Fruit fly (Drosophila melanogaster) whole organism, larva: ENCODE measurements around the gene ZnT35C.

Source experiments
- noc ChIP-seq: fragments of 200-800 bp; sonication (Bioruptor generic); optimal IDR thresholded peaks from 3 replicates; lab custom pipeline; 2019; ENCODE audit warnings: missing biosample characterization, mild to moderate bottlenecking, missing genetic modification characterization, moderate library complexity

The ZnT35C gene

DNA sequence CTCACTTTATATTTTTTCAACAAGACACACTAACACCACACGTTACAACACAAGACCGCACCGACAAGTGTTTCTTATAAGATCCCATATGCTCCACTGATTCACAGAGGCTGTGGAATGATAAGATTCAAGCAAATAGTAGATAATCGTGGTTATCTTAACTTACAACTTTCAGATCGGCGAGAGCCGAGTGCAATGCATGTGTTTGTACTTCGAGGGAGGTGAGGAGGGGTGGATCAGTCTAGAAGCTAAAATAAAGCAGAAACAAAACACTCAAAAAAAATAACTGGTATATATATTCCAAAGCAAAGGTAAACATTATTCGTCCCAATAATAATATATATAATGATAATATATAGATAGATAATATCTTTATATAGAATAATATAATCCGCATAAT lies at the start of gene ZnT35C:
Gene ZnT35C, minus strand, starts transcription at position 101 of the 400 bp plus-strand sequence.
- TF ChIP-seq noc (tag; lab: Kevin White, UChicago): no peak

DNA sequence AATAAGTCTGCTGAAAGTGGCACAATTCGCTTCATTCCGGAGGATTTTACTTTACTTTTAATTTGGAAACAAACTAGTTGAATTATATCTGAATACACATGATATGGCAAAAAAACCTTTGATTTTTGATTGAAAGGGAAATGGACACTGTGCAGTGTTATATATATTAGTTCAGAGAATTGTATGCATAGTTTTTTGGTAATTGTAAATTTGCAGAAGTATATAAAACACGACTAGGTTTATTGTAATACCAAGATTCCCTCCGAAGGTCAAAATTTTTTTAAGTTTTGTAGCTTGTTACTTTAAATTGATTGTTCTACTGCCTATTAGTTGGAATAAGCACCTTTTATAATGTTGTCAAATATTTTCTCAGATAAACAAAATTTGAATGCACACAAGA lies 44.6 kb upstream of the ZnT35C start, which contains the start of gene CG15260:
Gene CG15260, minus strand, starts transcription at position 101 of the 400 bp plus-strand sequence.
- TF ChIP-seq noc (tag; lab: Kevin White, UChicago): no peak

DNA sequence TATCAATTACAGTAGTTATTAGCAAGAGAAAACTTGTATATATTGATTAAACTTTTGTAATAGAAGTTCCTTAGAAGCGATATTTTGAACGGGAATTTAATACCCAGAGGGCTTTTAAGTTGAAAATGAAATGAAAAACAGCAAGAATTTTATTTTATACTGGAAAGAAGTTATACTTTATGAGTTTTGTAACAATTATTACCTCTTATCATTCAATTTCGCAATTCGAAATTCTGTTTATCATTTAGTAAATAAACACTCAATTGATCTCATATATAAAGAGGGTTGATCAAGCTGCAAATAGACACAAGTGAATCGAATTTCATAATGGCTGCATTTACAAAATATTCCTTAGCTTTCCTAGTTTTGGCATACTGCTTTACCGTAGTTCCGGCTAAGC lies 37.2 kb upstream of the ZnT35C start, which contains the start of gene CG15263:
Gene CG15263, plus strand, starts transcription at position 301 of the 400 bp plus-strand sequence.
- TF ChIP-seq noc (tag; lab: Kevin White, UChicago): no peak

DNA sequence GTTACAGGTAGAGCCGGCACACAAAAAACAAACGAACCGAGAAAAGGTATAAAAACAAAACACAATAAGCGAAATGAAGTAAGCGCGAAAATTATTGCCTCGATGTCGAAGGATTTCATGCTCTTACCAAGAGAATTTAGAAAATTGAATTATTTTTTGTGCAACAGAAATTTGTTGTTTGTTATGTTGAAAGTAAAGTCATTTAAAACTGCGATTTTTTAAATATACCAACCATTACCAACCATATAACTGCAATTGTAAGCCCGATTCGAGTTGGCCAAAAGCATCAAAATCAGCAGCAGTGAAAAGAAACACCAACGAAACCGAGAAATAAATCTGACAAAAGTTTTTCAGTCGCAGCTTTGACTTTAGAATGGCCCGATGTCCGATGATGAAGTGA lies 33.5 kb upstream of the ZnT35C start:
- no peak for TF ChIP-seq noc (tag; lab: Kevin White, UChicago)

DNA sequence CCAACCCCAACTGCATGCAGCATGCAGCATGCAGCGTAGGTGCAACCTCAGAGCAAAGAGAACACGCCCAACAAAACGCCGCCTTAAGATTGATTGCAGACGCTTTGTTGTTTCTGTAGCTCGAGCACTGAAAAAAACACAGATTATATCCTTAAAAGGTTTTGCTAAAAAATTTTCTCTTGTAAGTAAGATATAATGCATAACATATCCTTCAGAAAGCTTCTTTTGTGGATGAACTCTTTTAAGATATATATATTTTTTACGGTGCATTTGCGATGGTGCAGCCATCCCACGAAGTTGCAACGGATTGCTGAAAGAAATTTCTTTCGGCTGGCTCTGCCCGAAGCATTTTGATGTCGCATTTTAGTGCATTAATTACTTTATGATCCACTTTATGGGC lies 28.3 kb upstream of the ZnT35C start:
- TF ChIP-seq noc (tag; lab: Kevin White, UChicago): no peak

DNA sequence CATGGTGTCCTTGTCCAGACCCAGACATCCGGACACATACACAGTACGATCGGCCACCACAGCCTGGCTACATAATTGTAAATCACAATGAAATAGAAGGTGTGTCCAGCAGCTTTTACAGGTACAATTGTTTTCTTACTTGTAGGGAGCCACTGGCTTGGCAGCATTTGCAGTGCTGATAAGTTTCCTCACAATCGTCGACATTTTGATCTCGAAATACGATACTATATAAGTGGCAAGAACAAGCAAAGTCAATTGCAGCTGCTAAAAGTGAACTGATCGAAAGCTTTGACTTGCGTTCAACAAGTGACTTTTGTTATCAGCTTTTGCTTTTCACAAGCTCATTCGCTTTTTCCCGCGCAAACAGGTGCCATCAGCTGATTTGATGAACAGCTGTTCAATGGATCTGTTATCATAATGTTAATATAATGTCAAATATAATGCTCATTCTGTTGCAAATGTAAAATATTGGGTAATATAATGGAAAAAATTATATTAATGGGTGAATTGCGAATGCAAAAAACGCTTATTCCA lies 27.3 kb upstream of the ZnT35C start, which contains the start of gene UK114:
Gene UK114, minus strand, starts transcription at position 309 of the 534 bp plus-strand sequence.
- no peak for TF ChIP-seq noc (tag; lab: Kevin White, UChicago)

DNA sequence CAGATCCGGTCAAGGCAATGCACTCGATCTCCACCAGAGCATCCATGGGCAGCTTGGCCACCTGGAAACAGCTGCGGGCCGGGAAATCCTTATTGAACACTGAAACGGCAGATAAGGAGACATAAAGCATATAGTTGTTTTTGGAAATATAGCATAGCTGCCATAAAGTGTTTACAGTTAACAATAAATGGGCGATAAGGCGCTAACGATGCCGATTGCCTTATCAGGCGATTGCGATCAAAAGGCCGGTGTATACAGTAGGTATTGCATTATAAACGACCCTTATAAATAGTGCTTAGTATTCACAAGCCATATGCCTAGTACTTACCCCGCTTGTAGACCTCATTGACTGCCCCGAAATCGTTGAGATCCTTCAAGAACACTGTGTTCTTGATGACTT lies 26.8 kb upstream of the ZnT35C start:
- peak; percentile 52 for TF ChIP-seq noc (tag; lab: Kevin White, UChicago)

DNA sequence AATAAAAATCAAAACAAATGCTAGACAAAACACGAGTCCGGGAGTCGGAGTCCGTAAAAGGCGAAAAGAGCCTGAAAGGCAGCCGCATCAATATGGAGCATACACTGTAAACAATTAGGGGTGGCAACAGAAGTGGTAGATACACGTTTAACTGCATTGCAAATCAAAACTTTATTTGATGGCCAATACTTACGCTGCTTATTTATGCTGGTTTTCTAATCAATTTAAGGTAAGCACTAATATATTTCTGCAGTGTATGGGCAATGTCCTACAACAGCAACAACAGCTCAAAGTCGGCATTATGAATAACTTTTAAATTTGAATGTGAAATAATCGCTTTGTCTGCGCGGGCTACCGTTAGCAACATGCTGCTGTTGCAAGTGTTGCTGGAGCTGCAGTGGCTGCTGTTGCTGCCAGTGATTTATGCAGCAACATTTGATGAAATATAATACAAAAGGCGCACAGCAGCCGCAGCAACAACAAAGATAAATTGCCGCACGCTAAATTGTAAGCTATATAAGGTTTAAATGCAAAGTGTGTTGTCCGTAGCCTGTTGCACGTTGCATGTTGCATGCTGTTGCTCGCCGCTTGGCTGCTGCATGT lies 26.1 kb upstream of the ZnT35C start:
- TF ChIP-seq noc (tag; lab: Kevin White, UChicago): no peak

DNA sequence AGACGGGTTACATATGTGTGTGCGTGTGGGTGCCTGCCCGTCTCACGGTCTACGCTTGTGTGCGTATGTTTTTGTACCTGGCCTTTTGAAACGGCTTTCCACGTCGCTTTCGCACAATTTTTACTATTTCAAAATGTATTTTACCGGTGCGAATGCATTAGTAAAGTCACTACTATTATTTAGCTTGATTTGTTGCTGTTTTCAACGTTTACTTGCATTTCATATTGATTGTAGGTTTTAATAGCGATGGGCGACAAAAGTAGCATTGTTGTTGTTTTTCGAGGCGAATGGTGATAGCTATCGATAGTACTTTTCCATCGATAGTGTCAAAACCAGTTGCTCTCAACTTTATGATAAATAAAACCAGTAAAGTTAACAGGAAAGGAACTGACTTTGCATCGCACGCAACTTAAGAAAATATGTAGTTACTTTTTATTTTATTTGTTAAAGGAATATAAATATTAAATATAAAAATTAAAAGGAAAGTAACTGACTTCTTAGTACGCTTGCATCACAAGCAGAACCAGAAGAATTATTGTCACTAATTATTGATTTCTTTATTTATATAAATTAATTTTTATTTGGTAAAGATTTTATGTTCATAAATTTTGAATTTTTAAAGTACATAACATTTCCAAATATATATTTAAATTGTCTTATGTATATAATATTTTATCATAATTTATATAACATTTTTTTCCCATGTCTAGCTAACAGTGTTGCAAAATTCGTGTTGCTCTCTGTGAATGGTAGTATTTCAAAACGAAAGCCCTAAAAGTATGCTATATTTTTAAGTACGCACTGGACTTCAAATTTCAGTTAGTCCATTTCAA lies 24.5 kb upstream of the ZnT35C start, which contains the start of gene Cul3:
Gene Cul3, minus strand, starts transcription at position 268 of the 833 bp plus-strand sequence.
- TF ChIP-seq noc (tag; lab: Kevin White, UChicago): no peak

DNA sequence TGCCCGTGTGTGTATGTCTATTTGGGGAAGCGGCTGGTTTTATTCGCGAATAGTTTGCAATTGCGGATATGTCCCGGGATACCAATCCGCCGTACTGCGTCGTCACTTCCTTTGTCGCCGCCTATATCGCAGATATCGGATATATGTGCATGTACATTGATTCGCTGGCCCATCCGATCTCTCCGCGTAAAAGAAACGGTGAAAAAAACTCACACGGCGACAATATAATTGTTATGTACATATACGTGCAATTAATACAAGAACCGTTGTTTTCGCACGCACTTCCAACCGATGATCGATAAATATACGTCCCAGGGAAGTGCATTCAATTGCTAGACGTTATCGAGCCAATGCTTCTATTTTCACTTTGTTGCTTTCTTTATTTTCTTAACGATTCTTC lies 23.8 kb upstream of the ZnT35C start:
- no peak for TF ChIP-seq noc (tag; lab: Kevin White, UChicago)

DNA sequence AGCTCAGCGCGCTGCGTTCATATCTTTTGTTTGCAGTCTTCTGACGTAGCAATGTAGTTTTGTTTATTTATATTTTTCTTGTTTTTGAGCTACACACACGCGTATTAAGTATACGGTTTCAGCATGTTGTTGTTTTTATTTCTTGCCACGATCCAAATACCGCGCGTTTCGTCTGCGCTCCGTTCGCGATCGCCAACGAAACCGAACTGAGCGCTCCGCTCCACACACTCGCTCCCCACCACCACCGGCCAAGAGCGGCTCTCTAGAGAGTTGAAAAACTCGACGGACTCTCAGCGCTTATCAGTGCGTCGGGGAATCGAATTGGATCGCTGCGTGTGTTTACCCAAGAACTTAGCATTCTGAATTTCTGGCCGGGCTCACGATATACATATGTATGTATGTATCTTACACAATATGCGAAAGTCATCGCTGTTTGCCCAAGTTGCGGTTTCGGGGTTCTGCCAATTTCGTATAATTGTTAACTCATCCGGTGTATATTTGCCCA lies 17.0 kb upstream of the ZnT35C start, which contains the start of gene yuri:
Gene yuri, minus strand, starts transcription at position 210 of the 505 bp plus-strand sequence.
- peak; percentile 40 for TF ChIP-seq noc (tag; lab: Kevin White, UChicago)

DNA sequence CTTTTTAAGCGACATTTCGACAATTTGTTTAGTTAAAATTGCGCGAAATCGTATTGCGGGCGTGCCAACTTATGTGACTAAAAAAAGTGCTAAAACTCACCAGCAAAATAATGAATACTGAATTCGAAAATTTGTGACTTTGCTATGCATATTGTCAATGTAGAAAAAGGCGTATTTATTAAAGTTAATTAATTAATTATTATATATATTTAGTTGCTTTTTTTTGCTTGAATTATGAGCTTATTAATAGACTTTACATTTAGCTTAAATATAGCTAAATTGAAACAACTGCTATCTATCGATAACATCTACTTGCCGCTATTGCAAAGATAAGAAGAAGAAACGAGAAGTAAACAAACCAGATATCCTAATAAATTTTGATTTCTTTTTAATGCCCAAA lies 8.7 kb upstream of the ZnT35C start, which contains the start of the genes PolD3 and Uxt:
Gene PolD3, minus strand, starts transcription at position 56 of the 400 bp plus-strand sequence.
Gene Uxt, plus strand, starts transcription at position 333 of the 400 bp plus-strand sequence.
- no peak for TF ChIP-seq noc (tag; lab: Kevin White, UChicago)

DNA sequence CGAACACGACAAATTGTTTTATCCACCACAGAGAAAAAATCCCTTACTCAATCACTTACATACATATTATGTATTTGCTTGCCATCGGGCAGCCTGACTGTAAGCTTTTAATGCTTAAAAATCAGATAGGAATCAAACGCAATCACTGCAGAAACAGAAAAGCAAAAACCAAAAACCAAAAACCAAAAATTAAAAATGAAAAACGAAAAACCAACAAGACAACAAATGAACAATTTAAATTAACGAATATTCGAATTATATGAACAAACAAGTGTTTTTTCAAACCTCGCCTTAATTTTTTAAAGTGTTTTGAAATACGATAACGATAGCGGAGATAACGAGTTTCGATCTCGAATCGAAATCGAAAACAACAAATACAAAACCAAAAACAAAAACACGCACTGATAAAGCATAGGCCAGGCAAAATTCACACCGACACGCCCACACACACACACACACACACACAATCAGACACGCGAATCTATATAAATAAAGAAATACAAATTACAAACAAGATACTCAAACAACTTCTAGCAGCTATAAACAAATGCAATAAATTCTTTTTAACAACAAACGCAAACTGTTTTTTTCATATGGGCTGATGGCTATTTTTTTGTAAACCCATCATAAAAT lies 6.8 kb upstream of the ZnT35C start:
- TF ChIP-seq noc (tag; lab: Kevin White, UChicago): peak; percentile 56

DNA sequence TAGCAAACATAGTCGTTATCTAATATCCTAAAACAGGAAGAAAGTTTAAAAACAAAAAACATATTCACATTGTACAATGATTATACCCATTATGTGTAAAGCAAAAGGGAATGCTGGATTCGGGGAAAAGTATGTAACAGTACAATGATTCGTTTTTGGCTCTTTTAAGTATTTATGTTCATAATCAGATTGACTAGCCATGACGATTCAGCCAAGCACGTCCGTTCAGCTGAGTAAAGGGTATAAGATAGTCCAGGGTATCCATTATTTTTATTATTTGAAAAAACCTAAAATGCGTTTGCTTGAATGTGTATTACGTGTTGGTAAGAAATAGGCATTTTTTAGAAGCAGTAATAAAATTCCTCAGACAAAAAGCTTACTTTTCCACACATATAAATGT lies 2.2 kb upstream of the ZnT35C start:
- TF ChIP-seq noc (tag; lab: Kevin White, UChicago): no peak

DNA sequence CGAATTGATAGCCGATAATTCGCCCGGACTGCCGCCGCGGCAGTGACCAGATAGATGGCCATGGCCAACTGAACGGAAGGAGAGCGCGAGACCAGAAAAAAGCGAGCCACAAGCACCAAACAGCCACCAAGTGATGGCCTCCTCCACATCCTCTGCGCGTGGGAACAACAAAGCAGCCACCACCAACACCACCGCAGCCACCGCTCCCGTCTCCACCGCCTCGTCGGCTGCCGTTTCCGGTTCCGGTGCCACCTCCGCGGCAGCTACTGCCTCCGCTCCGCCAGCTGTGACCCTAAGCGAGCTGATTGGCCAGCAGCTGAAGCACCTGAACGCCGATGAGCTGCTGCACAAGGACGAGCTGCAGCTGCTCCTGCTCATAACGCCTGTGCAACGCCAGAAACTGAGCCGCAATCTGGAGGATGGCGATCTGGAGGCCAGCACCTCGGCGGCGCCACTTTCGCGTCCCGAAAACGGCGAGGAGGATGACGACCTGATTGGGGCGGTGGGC lies 1.5 kb upstream of the ZnT35C start:
- no peak for TF ChIP-seq noc (tag; lab: Kevin White, UChicago)
